Fruit fly (Drosophila melanogaster) whole organism, prepupa: Measurements from ENCODE around the gene fru.

Source experiments
- Blimp-1 ChIP-seq: fragments of 200-800 bp; sonication (Bioruptor generic); optimal IDR thresholded peaks from 3 replicates; lab custom pipeline; 2017; ENCODE audit warnings: missing biosample characterization, missing genetic modification characterization, mild to moderate bottlenecking, moderate library complexity, missing genetic modification reagents
- CG10631 ChIP-seq: fragments of 200-800 bp; sonication (Bioruptor generic); optimal IDR thresholded peaks from 2 replicates; lab custom pipeline; 2016; ENCODE audit warnings: missing biosample characterization, missing genetic modification characterization
- CG10669 ChIP-seq: fragments of 200-800 bp; sonication (Bioruptor generic); optimal IDR thresholded peaks from 3 replicates; lab custom pipeline; 2018; ENCODE audit warnings: missing biosample characterization, mild to moderate bottlenecking, missing genetic modification characterization, moderate library complexity
- CG11294 ChIP-seq: fragments of 200-800 bp; sonication (Bioruptor generic); IDR thresholded peaks from 2 replicates; pipeline ENCODE4 v1.3.6; 2022; ENCODE audit warnings: missing biosample characterization, missing genetic modification characterization
- CG11902 ChIP-seq: fragments of 200-800 bp; sonication (Bioruptor generic); optimal IDR thresholded peaks from 3 replicates; lab custom pipeline; 2016; ENCODE audit warnings: missing biosample characterization, missing genetic modification characterization
- CG15336 ChIP-seq: fragments of 200-800 bp; sonication (Bioruptor generic); IDR thresholded peaks from 2 replicates; pipeline ENCODE4 v1.3.6; 2022; ENCODE audit warnings: missing biosample characterization, missing genetic modification characterization
- CG1621 ChIP-seq: fragments of 200-800 bp; sonication (Bioruptor generic); optimal IDR thresholded peaks from 3 replicates; lab custom pipeline; 2018; ENCODE audit warnings: missing biosample characterization, mild to moderate bottlenecking, missing genetic modification characterization
- CG3032 ChIP-seq: fragments of 200-800 bp; optimal IDR thresholded peaks from 2 replicates; lab custom pipeline; 2019; ENCODE audit warnings: missing biosample characterization, mild to moderate bottlenecking, missing genetic modification characterization, moderate library complexity
- CG31627 ChIP-seq: fragments of 200-800 bp; sonication (Bioruptor generic); optimal IDR thresholded peaks from 3 replicates; lab custom pipeline; 2016; ENCODE audit warnings: missing biosample characterization, missing genetic modification characterization
- CG3919 ChIP-seq: fragments of 200-800 bp; sonication (Bioruptor generic); optimal IDR thresholded peaks from 3 replicates; lab custom pipeline; 2016; ENCODE audit warnings: missing biosample characterization, missing genetic modification characterization
- CG4318 ChIP-seq: fragments of 200-800 bp; sonication (Bioruptor generic); optimal IDR thresholded peaks from 3 replicates; lab custom pipeline; 2017; ENCODE audit warnings: missing biosample characterization, mild to moderate bottlenecking, missing genetic modification characterization
- CG6276 ChIP-seq: fragments of 200-800 bp; sonication (Bioruptor generic); optimal IDR thresholded peaks from 2 replicates; lab custom pipeline; 2017; ENCODE audit warnings: missing biosample characterization, mild to moderate bottlenecking, missing genetic modification characterization
- CG6792 ChIP-seq: fragments of 200-800 bp; sonication (Bioruptor generic); optimal IDR thresholded peaks from 3 replicates; lab custom pipeline; 2016; ENCODE audit warnings: missing biosample characterization, missing genetic modification characterization
- CG6808 ChIP-seq: fragments of 200-800 bp; sonication (Bioruptor generic); optimal IDR thresholded peaks from 3 replicates; lab custom pipeline; 2017; ENCODE audit warnings: missing biosample characterization, missing genetic modification characterization, mild to moderate bottlenecking, moderate library complexity, missing genetic modification reagents
- CG6854 ChIP-seq: fragments of 200-800 bp; sonication (Bioruptor generic); optimal IDR thresholded peaks from 2 replicates; lab custom pipeline; 2017; ENCODE audit warnings: missing biosample characterization, mild to moderate bottlenecking, missing genetic modification characterization
- CG7368 ChIP-seq: fragments of 200-800 bp; sonication (Bioruptor generic); optimal IDR thresholded peaks from 3 replicates; lab custom pipeline; 2016; ENCODE audit warnings: missing biosample characterization, missing genetic modification characterization
- CG8119 ChIP-seq: fragments of 200-800 bp; sonication (Bioruptor generic); IDR thresholded peaks from 3 replicates; pipeline ENCODE4 v1.3.6; 2022; ENCODE audit warnings: missing biosample characterization, missing genetic modification characterization
- CG8319 ChIP-seq: fragments of 200-800 bp; sonication (Bioruptor generic); optimal IDR thresholded peaks from 3 replicates; lab custom pipeline; 2016; ENCODE audit warnings: missing biosample characterization, missing genetic modification characterization
- CG9139 ChIP-seq: fragments of 200-800 bp; sonication (Bioruptor generic); optimal IDR thresholded peaks from 3 replicates; lab custom pipeline; 2017; ENCODE audit warnings: missing biosample characterization, mild to moderate bottlenecking, missing genetic modification characterization
- Eip75B ChIP-seq: fragments of 200-800 bp; sonication (Bioruptor generic); optimal IDR thresholded peaks from 3 replicates; lab custom pipeline; 2016; ENCODE audit warnings: missing biosample characterization, missing genetic modification characterization
- Eip78C ChIP-seq: fragments of 200-800 bp; sonication (Bioruptor generic); peaks from one replicate; lab custom pipeline; 2016; ENCODE audit warnings: missing biosample characterization, missing genetic modification characterization
- Ets21C ChIP-seq: fragments of 200-800 bp; sonication (Bioruptor generic); optimal IDR thresholded peaks from 3 replicates; lab custom pipeline; 2016; ENCODE audit warnings: missing biosample characterization, missing genetic modification characterization
- Gug ChIP-seq: fragments of 200-800 bp; sonication (Bioruptor generic); IDR thresholded peaks from 2 replicates; pipeline ENCODE4 v1.3.6; 2022; ENCODE audit warnings: missing biosample characterization, missing genetic modification characterization
- Hr38 ChIP-seq: sonication (Bioruptor generic); optimal IDR thresholded peaks from 2 replicates; lab custom pipeline; 2016; ENCODE audit warnings: missing biosample characterization, missing genetic modification characterization
- Hr39 ChIP-seq: fragments of 200-800 bp; sonication (Bioruptor generic); optimal IDR thresholded peaks from 2 replicates; lab custom pipeline; 2016; ENCODE audit warnings: missing biosample characterization, missing genetic modification characterization
- Hr4 ChIP-seq: fragments of 200-800 bp; sonication (Bioruptor generic); optimal IDR thresholded peaks from 3 replicates; lab custom pipeline; 2016; ENCODE audit warnings: missing biosample characterization, missing genetic modification characterization
- Lpt ChIP-seq: fragments of 200-800 bp; sonication (Bioruptor generic); optimal IDR thresholded peaks from 3 replicates; lab custom pipeline; 2016; ENCODE audit warnings: missing biosample characterization, missing genetic modification characterization
- Sox102F ChIP-seq: fragments of 200-800 bp; sonication (Bioruptor generic); optimal IDR thresholded peaks from 2 replicates; lab custom pipeline; 2016; ENCODE audit warnings: missing biosample characterization, mild to moderate bottlenecking, missing genetic modification characterization
- Sox14 ChIP-seq: fragments of 200-800 bp; sonication (Bioruptor generic); optimal IDR thresholded peaks from 3 replicates; lab custom pipeline; 2016; ENCODE audit warnings: missing biosample characterization, missing genetic modification characterization
- Sox15 ChIP-seq: fragments of 200-800 bp; sonication (Bioruptor generic); optimal IDR thresholded peaks from 3 replicates; lab custom pipeline; 2016; ENCODE audit warnings: missing biosample characterization, missing genetic modification characterization
- achi ChIP-seq: fragments of 200-800 bp; sonication (Bioruptor generic); optimal IDR thresholded peaks from 3 replicates; lab custom pipeline; 2016; ENCODE audit warnings: missing biosample characterization, missing genetic modification characterization
- acj6 ChIP-seq: fragments of 200-800 bp; sonication (Bioruptor generic); optimal IDR thresholded peaks from 3 replicates; lab custom pipeline; 2016; ENCODE audit warnings: missing biosample characterization, missing genetic modification characterization
- cyc ChIP-seq: fragments of 200-800 bp; sonication (Bioruptor generic); optimal IDR thresholded peaks from 3 replicates; lab custom pipeline; 2016; ENCODE audit warnings: missing biosample characterization, missing genetic modification characterization
- dac ChIP-seq: fragments of 200-800 bp; sonication (Bioruptor generic); optimal IDR thresholded peaks from 2 replicates; lab custom pipeline; 2017; ENCODE audit warnings: missing biosample characterization, mild to moderate bottlenecking, missing genetic modification characterization
- dsx ChIP-seq: fragments of 200-800 bp; optimal IDR thresholded peaks from 3 replicates; lab custom pipeline; 2019; ENCODE audit warnings: missing biosample characterization, mild to moderate bottlenecking, missing genetic modification characterization, moderate library complexity; ENCODE audit not compliant: poor library complexity, severe bottlenecking
- eg ChIP-seq: fragments of 200-800 bp; sonication (Bioruptor generic); IDR thresholded peaks from 3 replicates; pipeline ENCODE4 v1.3.6; 2022; ENCODE audit warnings: missing biosample characterization, missing genetic modification characterization
- fd85E ChIP-seq: fragments of 200-800 bp; sonication (Bioruptor generic); optimal IDR thresholded peaks from 3 replicates; lab custom pipeline; 2016; ENCODE audit warnings: missing biosample characterization, missing genetic modification characterization
- fkh ChIP-seq: fragments of 200-800 bp; sonication (Bioruptor generic); optimal IDR thresholded peaks from 3 replicates; lab custom pipeline; 2017; ENCODE audit warnings: missing biosample characterization, mild to moderate bottlenecking, missing genetic modification characterization, moderate library complexity
- net ChIP-seq: fragments of 200-800 bp; sonication (Bioruptor generic); optimal IDR thresholded peaks from 3 replicates; lab custom pipeline; 2016; ENCODE audit warnings: missing biosample characterization, missing genetic modification characterization
- salr ChIP-seq, 2 experiments: fragments of 200-800 bp; sonication (Bioruptor generic); optimal IDR thresholded peaks; 3 replicates each; lab custom pipeline; 2016 to 2018; ENCODE audit warnings: missing biosample characterization in 2 of 2, missing genetic modification characterization in 2 of 2, mild to moderate bottlenecking in 1 of 2
- spab ChIP-seq: fragments of 200-800 bp; sonication (Bioruptor generic); optimal IDR thresholded peaks from 2 replicates; lab custom pipeline; 2017; ENCODE audit warnings: missing biosample characterization, mild to moderate bottlenecking, missing genetic modification characterization, missing genetic modification reagents
- ss ChIP-seq, 2 experiments: fragments of 200-800 bp; sonication (Bioruptor generic); optimal IDR thresholded peaks; 2 replicates in 1 of 2; 3 replicates in 1 of 2; lab custom pipeline; 2017 to 2018; ENCODE audit warnings: mild to moderate bottlenecking in 2 of 2, missing biosample characterization in 2 of 2, missing genetic modification characterization in 2 of 2, moderate library complexity in 1 of 2
- svp ChIP-seq: fragments of 200-800 bp; sonication (Bioruptor generic); peaks from one replicate; lab custom pipeline; 2016; ENCODE audit warnings: missing biosample characterization, missing genetic modification characterization
- topi ChIP-seq: fragments of 200-800 bp; sonication (Bioruptor generic); optimal IDR thresholded peaks from 3 replicates; lab custom pipeline; 2016; ENCODE audit warnings: missing biosample characterization, missing genetic modification characterization
- vri ChIP-seq: fragments of 200-800 bp; sonication (Bioruptor generic); optimal IDR thresholded peaks from 3 replicates; lab custom pipeline; 2016; ENCODE audit warnings: missing biosample characterization, mild to moderate bottlenecking, missing genetic modification characterization

The fru gene

DNA sequence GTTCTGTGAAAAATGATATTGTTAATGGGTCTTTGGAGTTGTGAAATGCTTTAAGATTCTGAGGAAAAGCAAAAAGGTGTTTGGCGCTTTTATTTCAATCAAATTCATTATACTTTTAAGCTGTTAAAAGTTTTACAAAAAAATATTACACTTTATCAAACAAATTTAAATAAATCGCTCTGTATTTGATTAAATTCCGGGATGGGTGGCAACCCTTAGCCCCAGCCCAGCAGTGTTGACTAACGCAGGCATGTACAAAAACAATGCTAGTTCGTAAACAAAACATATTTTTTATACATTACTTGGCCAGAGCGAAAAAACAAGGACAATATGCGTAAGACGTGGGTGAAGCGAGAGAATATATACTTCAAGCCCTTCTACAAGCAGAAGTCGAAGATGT lies 140.7 kb downstream of the fru start, which contains the start of gene CG7685 (continued):
- peak; percentile 10 to 50 for TF ChIP-seq ss (GFP tag; optimal IDR thresholded peaks at IDR 0.05; lab: Kevin White, UChicago)
- no peak for TF ChIP-seq CG4318 (GFP tag; lab: Kevin White, UChicago)
- peak; percentile 82 for TF ChIP-seq svp (GFP tag; lab: Kevin White, UChicago)
- no peak for TF ChIP-seq Blimp-1 (GFP tag; lab: Kevin White, UChicago)
- TF ChIP-seq Ets21C (GFP tag; lab: Kevin White, UChicago): peak; percentile 54
- TF ChIP-seq CG8319 (GFP tag; lab: Kevin White, UChicago): peak; percentile 47
- TF ChIP-seq topi (GFP tag; lab: Kevin White, UChicago): peak; percentile 75
- TF ChIP-seq CG7368 (GFP tag; lab: Kevin White, UChicago): peak; percentile 22
- peak; percentile 72 for TF ChIP-seq CG31627 (GFP tag; lab: Kevin White, UChicago)
- TF ChIP-seq eg (GFP tag; lab: Robert Waterston, UW): peak; percentile 68; the same call in 2 of the 3 replicates
- TF ChIP-seq cyc (GFP tag; lab: Kevin White, UChicago): peak; percentile 66
- peak; percentile 94 for TF ChIP-seq fkh
- peak; percentile 87 for TF ChIP-seq Eip78C
- TF ChIP-seq CG3032 (tag; lab: Kevin White, UChicago): peak; percentile 52
- TF ChIP-seq Hr38 (GFP tag; lab: Kevin White, UChicago): no peak
- peak; percentile 22 for TF ChIP-seq Lpt (GFP tag; lab: Kevin White, UChicago)
- TF ChIP-seq CG10631 (GFP tag; lab: Kevin White, UChicago): peak; percentile 68

DNA sequence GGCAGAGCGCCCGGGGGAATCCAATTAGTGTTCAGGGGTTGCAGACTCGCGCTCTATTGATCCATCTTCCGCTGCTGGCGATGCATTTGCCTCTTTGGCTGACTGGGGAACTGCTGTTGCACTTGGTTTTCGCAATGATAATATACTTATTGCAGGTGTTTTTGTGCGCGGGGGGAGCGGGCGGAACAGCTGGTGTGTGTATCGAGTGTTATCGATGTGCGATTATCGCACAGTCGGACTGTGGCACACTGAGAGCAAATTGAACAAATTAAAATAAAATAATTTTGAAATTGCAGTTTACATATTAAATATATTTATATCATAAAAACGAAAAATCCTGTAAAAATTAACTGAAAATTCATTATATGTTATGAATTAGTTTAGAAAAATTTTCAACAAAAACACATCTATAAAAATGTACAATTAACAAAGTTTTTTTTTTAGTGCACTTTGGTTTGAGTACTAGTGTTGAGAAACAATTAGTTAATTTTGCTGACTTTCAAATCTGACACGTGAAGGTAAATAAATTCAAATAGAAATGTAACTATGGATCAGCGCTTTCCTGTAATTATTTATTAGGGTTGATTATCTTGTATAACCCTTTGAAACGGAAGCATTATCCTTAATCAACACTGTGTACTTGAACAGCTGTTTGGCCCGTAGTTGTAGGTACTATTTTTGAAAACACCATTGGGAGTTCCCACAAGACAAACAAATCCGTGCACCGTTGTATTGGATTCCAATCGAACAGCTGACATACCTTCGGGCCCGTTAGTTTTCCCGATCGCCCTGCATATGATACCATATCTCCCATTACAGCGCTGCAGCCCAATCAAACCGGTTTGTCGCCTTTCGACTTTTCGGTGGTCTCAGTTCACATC lies 142.6 kb downstream of the fru start, which contains the start of the genes Wdr37 and koko:
TSS of gene Wdr37 (minus strand) at position 168 of the 881 bp plus-strand sequence.
TSS of gene koko (plus strand) at position 478 of the 881 bp plus-strand sequence.
- peak; percentile 95 for TF ChIP-seq achi (GFP tag; lab: Kevin White, UChicago)
- peak; percentile 82 for TF ChIP-seq Ets21C (GFP tag; lab: Kevin White, UChicago)
- TF ChIP-seq fkh: peak; percentile 79
- peak; percentile 98 for TF ChIP-seq Eip78C
- TF ChIP-seq Lpt (GFP tag; lab: Kevin White, UChicago): peak; percentile 96
- peak; percentile 94 for TF ChIP-seq CG6792 (GFP tag; lab: Kevin White, UChicago)
- TF ChIP-seq CG3919 (GFP tag; lab: Kevin White, UChicago): peak; percentile 95
- peak; percentile 94 for TF ChIP-seq dsx (GFP tag; lab: Kevin White, UChicago)
- peak; percentile 78 for TF ChIP-seq fd85E (GFP tag; lab: Kevin White, UChicago)
- TF ChIP-seq CG8119 (GFP tag; lab: Robert Waterston, UW): peak; percentile 98
- TF ChIP-seq dac (GFP tag; lab: Kevin White, UChicago): peak; percentile 78
- peak; percentile 86 for TF ChIP-seq CG4318 (GFP tag; lab: Kevin White, UChicago)
- TF ChIP-seq Sox102F: peak; percentile 89
- peak; percentile 93 for TF ChIP-seq CG8319 (GFP tag; lab: Kevin White, UChicago)
- peak; percentile 93 for TF ChIP-seq CG10669 (GFP tag; lab: Kevin White, UChicago)
- TF ChIP-seq CG15336 (GFP tag; lab: Robert Waterston, UW): peak; percentile 98
- peak; percentile 98 for TF ChIP-seq CG10631 (GFP tag; lab: Kevin White, UChicago)
- TF ChIP-seq eg (GFP tag; lab: Robert Waterston, UW): peak; percentile 98
- peak; percentile 90 for TF ChIP-seq Sox15 (GFP tag; lab: Kevin White, UChicago)
- TF ChIP-seq Hr39 (GFP tag; lab: Kevin White, UChicago): peak; percentile 82
- peak; percentile 92 for TF ChIP-seq Eip75B (GFP tag; lab: Kevin White, UChicago)
- peak; percentile 92 for TF ChIP-seq Hr4 (GFP tag; lab: Kevin White, UChicago)
- peak; percentile 89 for TF ChIP-seq CG9139 (GFP tag; lab: Kevin White, UChicago)
- TF ChIP-seq topi (GFP tag; lab: Kevin White, UChicago): peak; percentile 89
- TF ChIP-seq Gug (GFP tag; lab: Robert Waterston, UW): peak; percentile 98
- TF ChIP-seq CG11902: peak; percentile 90
- peak; percentile 43 to 96 for TF ChIP-seq salr (GFP tag; optimal IDR thresholded peaks at IDR 0.05; lab: Kevin White, UChicago)
- peak; percentile 89 for TF ChIP-seq CG31627 (GFP tag; lab: Kevin White, UChicago)
- TF ChIP-seq vri: peak; percentile 86
- TF ChIP-seq spab (GFP tag; lab: Kevin White, UChicago): peak; percentile 87
- TF ChIP-seq net (GFP tag; lab: Kevin White, UChicago): peak; percentile 93
- peak; percentile 72 for TF ChIP-seq CG6808
- peak; percentile 85 for TF ChIP-seq CG6276 (GFP tag; lab: Kevin White, UChicago)
- peak; percentile 82 for TF ChIP-seq CG1621 (tag; lab: Kevin White, UChicago)
- TF ChIP-seq Sox14 (GFP tag; lab: Kevin White, UChicago): peak; percentile 90
- TF ChIP-seq Hr38 (GFP tag; lab: Kevin White, UChicago): no peak
- TF ChIP-seq acj6 (GFP tag; lab: Kevin White, UChicago): peak; percentile 96
- TF ChIP-seq CG6854 (GFP tag; lab: Kevin White, UChicago): peak; percentile 65
- peak; percentile 96 for TF ChIP-seq CG11294
